Worm (Caenorhabditis elegans) whole organism, L2 larva: ENCODE results near the gene scrm-5.
A peak's percentile ranks its signal among the peaks of the same experiment; 100 is the strongest.

Experiments used
- C34F6.9 ChIP-seq: fragments of 150-350 bp; optimal IDR thresholded peaks from 2 replicates; lab custom pipeline; 2014; ENCODE audit warnings: missing biosample characterization, missing genetic modification characterization
- F13H6.1 ChIP-seq: sonication (generic microtip); optimal IDR thresholded peaks from 2 replicates; lab custom pipeline; 2016; ENCODE audit warnings: missing genetic modification characterization, missing compliant biosample characterization
- R02D3.7 ChIP-seq: fragments of 150-350 bp; optimal IDR thresholded peaks from 2 replicates; lab custom pipeline; 2014; ENCODE audit warnings: missing biosample characterization, missing genetic modification characterization
- Y55F3AM.14 ChIP-seq: fragments of 200-800 bp; sonication (Bioruptor generic); optimal IDR thresholded peaks from 2 replicates; lab custom pipeline; 2018; ENCODE audit warnings: mild to moderate bottlenecking, missing genetic modification characterization, missing compliant biosample characterization
- ama-1 ChIP-seq: fragments of 150-350 bp; optimal IDR thresholded peaks from 2 replicates; lab custom pipeline; 2018; ENCODE audit warnings: inconsistent platforms
- ceh-16 ChIP-seq: fragments of 150-350 bp; optimal IDR thresholded peaks from 2 replicates; lab custom pipeline; 2014; ENCODE audit warnings: missing biosample characterization, missing genetic modification characterization
- ceh-82 ChIP-seq: fragments of 150-350 bp; optimal IDR thresholded peaks from 2 replicates; lab custom pipeline; 2014; ENCODE audit warnings: missing biosample characterization, missing genetic modification characterization
- egl-27 ChIP-seq: sonication (generic microtip); optimal IDR thresholded peaks from 3 replicates; lab custom pipeline; 2017; ENCODE audit warnings: missing biosample characterization, missing genetic modification reagents, missing genetic modification characterization
- fos-1 ChIP-seq: fragments of 150-350 bp; optimal IDR thresholded peaks from 2 replicates; lab custom pipeline; 2014; ENCODE audit warnings: missing biosample characterization, missing genetic modification characterization
- gmeb-1 ChIP-seq: fragments of 150-350 bp; optimal IDR thresholded peaks from 2 replicates; lab custom pipeline; 2014; ENCODE audit warnings: missing biosample characterization, missing genetic modification characterization
- lin-11 ChIP-seq: fragments of 150-350 bp; sonication (generic microtip); optimal IDR thresholded peaks from 2 replicates; lab custom pipeline; 2014; ENCODE audit warnings: missing biosample characterization, missing genetic modification characterization, inconsistent platforms, mixed read lengths
- lin-39 ChIP-seq: fragments of 150-350 bp; optimal IDR thresholded peaks from 2 replicates; lab custom pipeline; 2014; ENCODE audit warnings: missing biosample characterization, missing genetic modification reagents, missing genetic modification characterization
- mab-5 ChIP-seq: fragments of 150-350 bp; optimal IDR thresholded peaks from 2 replicates; lab custom pipeline; 2014; ENCODE audit warnings: missing biosample characterization, missing genetic modification characterization
- mdl-1 ChIP-seq, 2 experiments: fragments of 150-350 bp in 1 of 2; sonication (generic microtip) in 1 of 2; optimal IDR thresholded peaks; 2 replicates each; lab custom pipeline; 2017; ENCODE audit warnings: missing biosample characterization in 2 of 2, missing genetic modification characterization in 2 of 2
- nhr-11 ChIP-seq: fragments of 150-350 bp; optimal IDR thresholded peaks from 2 replicates; lab custom pipeline; 2014; ENCODE audit warnings: missing biosample characterization, missing genetic modification characterization
- nhr-12 ChIP-seq: fragments of 150-350 bp; optimal IDR thresholded peaks from 2 replicates; lab custom pipeline; 2014; ENCODE audit warnings: missing biosample characterization, missing genetic modification characterization
- nhr-129 ChIP-seq: fragments of 150-350 bp; optimal IDR thresholded peaks from 2 replicates; lab custom pipeline; 2014; ENCODE audit warnings: missing biosample characterization, missing genetic modification characterization
- nhr-23 ChIP-seq: fragments of 150-350 bp; optimal IDR thresholded peaks from 2 replicates; lab custom pipeline; 2014; ENCODE audit warnings: missing biosample characterization, missing genetic modification reagents, missing genetic modification characterization
- nhr-237 ChIP-seq: fragments of 150-350 bp; optimal IDR thresholded peaks from 2 replicates; lab custom pipeline; 2014; ENCODE audit warnings: missing biosample characterization, missing genetic modification characterization
- skn-1 ChIP-seq: sonication (generic microtip); optimal IDR thresholded peaks from 2 replicates; lab custom pipeline; 2017; ENCODE audit warnings: missing biosample characterization, missing genetic modification characterization
- sma-9 ChIP-seq, 2 experiments: fragments of 150-350 bp in 1 of 2; sonication (generic microtip) in 1 of 2; optimal IDR thresholded peaks; 2 replicates each; lab custom pipeline; 2014 to 2016; ENCODE audit warnings: missing genetic modification characterization in 2 of 2, mild to moderate bottlenecking in 1 of 2, missing biosample characterization in 1 of 2, missing compliant biosample characterization in 1 of 2, missing genetic modification reagents in 1 of 2, moderate library complexity in 1 of 2
- snpc-4 ChIP-seq: fragments of 150-350 bp; optimal IDR thresholded peaks from 2 replicates; lab custom pipeline; 2014; ENCODE audit warnings: missing biosample characterization, missing genetic modification characterization
- unc-55 ChIP-seq: fragments of 150-350 bp; sonication (generic microtip); optimal IDR thresholded peaks from 3 replicates; lab custom pipeline; 2014; ENCODE audit warnings: missing biosample characterization, missing genetic modification reagents, missing genetic modification characterization
- zag-1 ChIP-seq: fragments of 150-350 bp; optimal IDR thresholded peaks from 2 replicates; lab custom pipeline; 2014; ENCODE audit warnings: missing biosample characterization, missing genetic modification characterization
- ztf-11 ChIP-seq: sonication (generic microtip); optimal IDR thresholded peaks from 2 replicates; lab custom pipeline; 2017; ENCODE audit warnings: missing biosample characterization, missing genetic modification characterization

scrm-5 gene

ce11 chrIV:4207088-4207487 is 44.9 kb downstream of the scrm-5 start, which contains the start of gene osgn-1:
Gene osgn-1 (plus strand): TSS chrIV:4207388.
- TF ChIP-seq nhr-12 (tag; lab: Kevin White, UChicago) (no peak), Y55F3AM.14 (GFP tag; lab: Kevin White, UChicago) (no peak), mdl-1 (tag; optimal IDR thresholded peaks at IDR 0.05; lab: Kevin White, UChicago) (no peak), ceh-16 (tag; lab: Kevin White, UChicago) (no peak), mab-5 (tag; lab: Kevin White, UChicago) (no peak), lin-39 (no peak), unc-55 (GFP tag; lab: Kevin White, UChicago) (no peak), ama-1 (lab: Kevin White, UChicago) (no peak), skn-1 (tag; lab: Kevin White, UChicago) (no peak)

- no peak for TF ChIP-seq lin-39
- TF ChIP-seq nhr-237 = no peak
- no peak for TF ChIP-seq nhr-23 (tag; lab: Kevin White, UChicago)
- no peak for TF ChIP-seq nhr-11
- no peak for TF ChIP-seq unc-55 (GFP tag; lab: Kevin White, UChicago)
- no peak for TF ChIP-seq R02D3.7 (tag; lab: Kevin White, UChicago)
- TF ChIP-seq egl-27 (tag; lab: Kevin White, UChicago) = no peak
- no peak for TF ChIP-seq ceh-82 (tag; lab: Kevin White, UChicago)
- no peak for TF ChIP-seq gmeb-1 (tag; lab: Kevin White, UChicago)
- TF ChIP-seq nhr-12 (tag; lab: Kevin White, UChicago) = no peak
- TF ChIP-seq nhr-129 = no peak
- no peak for TF ChIP-seq lin-11 (tag; lab: Kevin White, UChicago)
These were observed 46.9 kb downstream of the scrm-5 start for ce11 chrIV:4209084-4209483.

ce11 chrIV:4210868-4211267 is 48.6 kb downstream of the scrm-5 start:
- peak; percentile 56 to 67 for TF ChIP-seq mdl-1 (tag; optimal IDR thresholded peaks at IDR 0.05; lab: Kevin White, UChicago)
- TF ChIP-seq lin-39 = no peak
- peak; percentile 36 for TF ChIP-seq sma-9 (GFP tag; optimal IDR thresholded peaks at IDR 0.05; lab: Kevin White, UChicago)
- no peak for TF ChIP-seq sma-9 (tag; optimal IDR thresholded peaks at IDR 0.05; lab: Kevin White, UChicago)
- peak; percentile 40 for TF ChIP-seq C34F6.9 (tag; lab: Kevin White, UChicago)
- no peak for TF ChIP-seq F13H6.1 (tag; lab: Kevin White, UChicago)
- peak; percentile 29 for TF ChIP-seq zag-1 (tag; lab: Kevin White, UChicago)

- TF ChIP-seq ama-1 (lab: Kevin White, UChicago) = peak; percentile 1
- TF ChIP-seq snpc-4 (tag; lab: Kevin White, UChicago) = no peak
- peak; percentile 64 for TF ChIP-seq fos-1 (tag; lab: Kevin White, UChicago)
- no peak for TF ChIP-seq ztf-11 (tag; lab: Kevin White, UChicago)
- TF ChIP-seq sma-9 (GFP tag; optimal IDR thresholded peaks at IDR 0.05; lab: Kevin White, UChicago) = peak; percentile 45
- no peak for TF ChIP-seq sma-9 (tag; optimal IDR thresholded peaks at IDR 0.05; lab: Kevin White, UChicago)
These were observed 50.5 kb downstream of the scrm-5 start for ce11 chrIV:4212733-4213132.
